Worm (Caenorhabditis elegans) whole organism, midembryonic: ENCODE results near the gene ger-1.

Experiments
- T22C8.4 ChIP-seq: fragments of 200-800 bp; sonication (Bioruptor generic); IDR thresholded peaks from 2 replicates; pipeline ENCODE4 v1.3.6; 2022; ENCODE audit warnings: missing genetic modification characterization, missing compliant biosample characterization
- cog-1 ChIP-seq: sonication (generic microtip); optimal IDR thresholded peaks from 2 replicates; lab custom pipeline; 2016; ENCODE audit warnings: missing genetic modification characterization, missing compliant biosample characterization
- flt-1 ChIP-seq: fragments of 200-800 bp; sonication (Bioruptor generic); IDR thresholded peaks from 2 replicates; pipeline ENCODE4 v1.3.6; 2022; ENCODE audit warnings: missing genetic modification characterization, missing compliant biosample characterization
- klf-2 ChIP-seq: fragments of 200-800 bp; sonication (Bioruptor generic); conservative IDR thresholded peaks from 2 replicates; pipeline ENCODE4 v1.3.6; 2022; ENCODE audit warnings: missing genetic modification reagents, missing genetic modification characterization, missing compliant biosample characterization
- med-1 ChIP-seq: sonication (generic microtip); optimal IDR thresholded peaks from 2 replicates; lab custom pipeline; 2017; ENCODE audit warnings: missing genetic modification characterization, mild to moderate bottlenecking, missing compliant biosample characterization, antibody characterized with exemption, missing genetic modification reagents; ENCODE audit not compliant: insufficient read depth
- ref-1 ChIP-seq: fragments of 200-800 bp; sonication (Bioruptor generic); conservative IDR thresholded peaks from 2 replicates; pipeline ENCODE4 v1.3.6; 2022; ENCODE audit warnings: missing genetic modification reagents, missing genetic modification characterization, missing compliant biosample characterization
- tab-1 ChIP-seq: fragments of 200-800 bp; sonication (Bioruptor generic); IDR thresholded peaks from 2 replicates; pipeline ENCODE4 v1.3.6; 2022; ENCODE audit warnings: missing genetic modification characterization, missing compliant biosample characterization
- ztf-23 ChIP-seq: fragments of 200-800 bp; sonication (Bioruptor generic); IDR thresholded peaks from 2 replicates; pipeline ENCODE4 v1.3.6; 2022; ENCODE audit warnings: missing genetic modification reagents, missing genetic modification characterization, missing compliant biosample characterization
- ztf-29 ChIP-seq: fragments of 200-800 bp; sonication (Bioruptor generic); IDR thresholded peaks from 2 replicates; pipeline ENCODE4 v1.3.6; 2022; ENCODE audit warnings: missing genetic modification reagents, missing genetic modification characterization, missing compliant biosample characterization

ce11 chrIII:7056241-7056640 lies 11.0 kb downstream of the ger-1 start, which contains the start of gene R01H2.2:
- TF ChIP-seq ztf-29 (GFP tag; lab: Robert Waterston, UW) (no peak), flt-1 (GFP tag; lab: Robert Waterston, UW) (no peak), med-1 (GFP tag; lab: Kevin White, UChicago) (no peak), cog-1 (no peak), ztf-23 (GFP tag; lab: Robert Waterston, UW) (no peak), ref-1 (GFP tag; lab: Robert Waterston, UW) (no peak), tab-1 (GFP tag; lab: Robert Waterston, UW) (no peak), T22C8.4 (GFP tag; lab: Robert Waterston, UW) (no peak), klf-2 (no peak)
